Worm (Caenorhabditis elegans) whole organism, L4/young adult: ENCODE results near the gene Y39A1A.18.

Experiments used
- W03F9.2 ChIP-seq: fragments of 150-350 bp; optimal IDR thresholded peaks from 2 replicates; lab custom pipeline; 2014; ENCODE audit warnings: missing biosample characterization, missing genetic modification characterization
- dao-5 ChIP-seq: sonication (generic microtip); optimal IDR thresholded peaks from 2 replicates; lab custom pipeline; 2016; ENCODE audit warnings: missing genotype, missing genetic modification characterization, moderate library complexity, missing compliant biosample characterization
- him-1 ChIP-seq: sonication (generic microtip); optimal IDR thresholded peaks from 2 replicates; lab custom pipeline; 2016; ENCODE audit warnings: missing genotype, missing genetic modification reagents, missing genetic modification characterization, missing compliant biosample characterization

ce11 chrIII:10666640-10667039 lies 27.6 kb downstream of the Y39A1A.18 start:
- TF ChIP-seq him-1 (no peak), W03F9.2 (tag; lab: Kevin White, UChicago) (no peak), dao-5 (tag; lab: Kevin White, UChicago) (no peak)
